Worm (Caenorhabditis elegans) whole organism, L2 larva: ENCODE measurements around the gene T16G12.1.

ENCODE experiments used
- R02D3.7 ChIP-seq: fragments of 150-350 bp; optimal IDR thresholded peaks from 2 replicates; lab custom pipeline; 2014; ENCODE audit warnings: missing biosample characterization, missing genetic modification characterization
- ZK546.5 ChIP-seq: sonication (generic microtip); optimal IDR thresholded peaks from 2 replicates; lab custom pipeline; 2017; ENCODE audit warnings: missing biosample characterization, missing genetic modification characterization
- ama-1 ChIP-seq: fragments of 150-350 bp; optimal IDR thresholded peaks from 2 replicates; lab custom pipeline; 2018; ENCODE audit warnings: inconsistent platforms
- elt-1 ChIP-seq: fragments of 150-350 bp; optimal IDR thresholded peaks from 2 replicates; lab custom pipeline; 2014; ENCODE audit warnings: missing biosample characterization, missing genetic modification characterization
- mbf-1 ChIP-seq: sonication (generic microtip); optimal IDR thresholded peaks from 2 replicates; lab custom pipeline; 2017; ENCODE audit warnings: missing biosample characterization, missing genetic modification characterization
- nhr-12 ChIP-seq: fragments of 150-350 bp; optimal IDR thresholded peaks from 2 replicates; lab custom pipeline; 2014; ENCODE audit warnings: missing biosample characterization, missing genetic modification characterization
- sem-4 ChIP-seq: fragments of 150-350 bp; optimal IDR thresholded peaks from 2 replicates; lab custom pipeline; 2014; ENCODE audit warnings: missing biosample characterization, missing genetic modification reagents, missing genetic modification characterization
- snpc-4 ChIP-seq: fragments of 150-350 bp; optimal IDR thresholded peaks from 2 replicates; lab custom pipeline; 2014; ENCODE audit warnings: missing biosample characterization, missing genetic modification characterization
- ztf-11 ChIP-seq: sonication (generic microtip); optimal IDR thresholded peaks from 2 replicates; lab custom pipeline; 2017; ENCODE audit warnings: missing biosample characterization, missing genetic modification characterization

- no peak for TF ChIP-seq ztf-11 (tag; lab: Kevin White, UChicago)
- no peak for TF ChIP-seq elt-1 (tag; lab: Kevin White, UChicago)
- no peak for TF ChIP-seq nhr-12
- no peak for TF ChIP-seq ZK546.5 (tag; lab: Kevin White, UChicago)
- no peak for TF ChIP-seq R02D3.7
- TF ChIP-seq sem-4 (tag; lab: Kevin White, UChicago) = no peak
- no peak for TF ChIP-seq snpc-4 (tag; lab: Kevin White, UChicago)
- TF ChIP-seq ama-1 (lab: Kevin White, UChicago) = no peak
- TF ChIP-seq mbf-1 (tag; lab: Kevin White, UChicago) = no peak
Measured at ce11 chrIII:10056033-10056432, 6.4 kb upstream of the T16G12.1 start, which contains the start of gene T16G12.10.
